Worm (Caenorhabditis elegans) whole organism, L2 larva: ENCODE data around the gene srw-60.

Source experiments
- C34F6.9 ChIP-seq: fragments of 150-350 bp; optimal IDR thresholded peaks from 2 replicates; lab custom pipeline; 2014; ENCODE audit warnings: missing biosample characterization, missing genetic modification characterization
- F13H6.1 ChIP-seq: sonication (generic microtip); optimal IDR thresholded peaks from 2 replicates; lab custom pipeline; 2016; ENCODE audit warnings: missing genetic modification characterization, missing compliant biosample characterization
- Y55F3AM.14 ChIP-seq: fragments of 200-800 bp; sonication (Bioruptor generic); optimal IDR thresholded peaks from 2 replicates; lab custom pipeline; 2018; ENCODE audit warnings: mild to moderate bottlenecking, missing genetic modification characterization, missing compliant biosample characterization
- alr-1 ChIP-seq: fragments of 150-350 bp; optimal IDR thresholded peaks from 2 replicates; lab custom pipeline; 2014; ENCODE audit warnings: missing biosample characterization, missing genetic modification characterization
- ama-1 ChIP-seq: fragments of 150-350 bp; optimal IDR thresholded peaks from 2 replicates; lab custom pipeline; 2018; ENCODE audit warnings: inconsistent platforms
- blmp-1 ChIP-seq: sonication (generic microtip); optimal IDR thresholded peaks from 2 replicates; lab custom pipeline; 2017; ENCODE audit warnings: missing genetic modification characterization, mild to moderate bottlenecking, missing compliant biosample characterization, antibody characterized with exemption, moderate library complexity; ENCODE audit not compliant: insufficient read depth
- ceh-16 ChIP-seq: fragments of 150-350 bp; optimal IDR thresholded peaks from 2 replicates; lab custom pipeline; 2014; ENCODE audit warnings: missing biosample characterization, missing genetic modification characterization
- ceh-82 ChIP-seq: fragments of 150-350 bp; optimal IDR thresholded peaks from 2 replicates; lab custom pipeline; 2014; ENCODE audit warnings: missing biosample characterization, missing genetic modification characterization
- crh-2 ChIP-seq: sonication (generic microtip); optimal IDR thresholded peaks from 2 replicates; lab custom pipeline; 2017; ENCODE audit warnings: missing biosample characterization, missing genetic modification characterization
- dmd-4 ChIP-seq: sonication (generic microtip); optimal IDR thresholded peaks from 2 replicates; lab custom pipeline; 2017; ENCODE audit warnings: missing biosample characterization, missing genetic modification characterization
- egl-27 ChIP-seq: sonication (generic microtip); optimal IDR thresholded peaks from 3 replicates; lab custom pipeline; 2017; ENCODE audit warnings: missing biosample characterization, missing genetic modification reagents, missing genetic modification characterization
- elt-1 ChIP-seq: fragments of 150-350 bp; optimal IDR thresholded peaks from 2 replicates; lab custom pipeline; 2014; ENCODE audit warnings: missing biosample characterization, missing genetic modification characterization
- elt-3 ChIP-seq: sonication (generic microtip); optimal IDR thresholded peaks from 2 replicates; lab custom pipeline; 2017; ENCODE audit warnings: missing biosample characterization, missing genetic modification characterization
- fos-1 ChIP-seq: fragments of 150-350 bp; optimal IDR thresholded peaks from 2 replicates; lab custom pipeline; 2014; ENCODE audit warnings: missing biosample characterization, missing genetic modification characterization
- gmeb-1 ChIP-seq: fragments of 150-350 bp; optimal IDR thresholded peaks from 2 replicates; lab custom pipeline; 2014; ENCODE audit warnings: missing biosample characterization, missing genetic modification characterization
- lin-11 ChIP-seq: fragments of 150-350 bp; sonication (generic microtip); optimal IDR thresholded peaks from 2 replicates; lab custom pipeline; 2014; ENCODE audit warnings: missing biosample characterization, missing genetic modification characterization, inconsistent platforms, mixed read lengths
- lsy-2 ChIP-seq, 2 experiments: fragments of 150-350 bp in 1 of 2; sonication (generic microtip) in 1 of 2; optimal IDR thresholded peaks; 2 replicates each; lab custom pipeline; 2014 to 2017; ENCODE audit warnings: missing biosample characterization in 2 of 2, missing genetic modification characterization in 2 of 2
- mab-5 ChIP-seq: fragments of 150-350 bp; optimal IDR thresholded peaks from 2 replicates; lab custom pipeline; 2014; ENCODE audit warnings: missing biosample characterization, missing genetic modification characterization
- mbf-1 ChIP-seq: sonication (generic microtip); optimal IDR thresholded peaks from 2 replicates; lab custom pipeline; 2017; ENCODE audit warnings: missing biosample characterization, missing genetic modification characterization
- mdl-1 ChIP-seq, 2 experiments: fragments of 150-350 bp in 1 of 2; sonication (generic microtip) in 1 of 2; optimal IDR thresholded peaks; 2 replicates each; lab custom pipeline; 2017; ENCODE audit warnings: missing biosample characterization in 2 of 2, missing genetic modification characterization in 2 of 2
- nhr-11 ChIP-seq: fragments of 150-350 bp; optimal IDR thresholded peaks from 2 replicates; lab custom pipeline; 2014; ENCODE audit warnings: missing biosample characterization, missing genetic modification characterization
- nhr-12 ChIP-seq: fragments of 150-350 bp; optimal IDR thresholded peaks from 2 replicates; lab custom pipeline; 2014; ENCODE audit warnings: missing biosample characterization, missing genetic modification characterization
- nhr-129 ChIP-seq: fragments of 150-350 bp; optimal IDR thresholded peaks from 2 replicates; lab custom pipeline; 2014; ENCODE audit warnings: missing biosample characterization, missing genetic modification characterization
- nhr-23 ChIP-seq: fragments of 150-350 bp; optimal IDR thresholded peaks from 2 replicates; lab custom pipeline; 2014; ENCODE audit warnings: missing biosample characterization, missing genetic modification reagents, missing genetic modification characterization
- nhr-25 ChIP-seq: fragments of 150-350 bp; sonication (generic microtip); optimal IDR thresholded peaks from 3 replicates; lab custom pipeline; 2014; ENCODE audit warnings: missing biosample characterization, missing genetic modification characterization
- nhr-77 ChIP-seq: fragments of 150-350 bp; optimal IDR thresholded peaks from 2 replicates; lab custom pipeline; 2014; ENCODE audit warnings: missing biosample characterization, missing genetic modification characterization
- sem-4 ChIP-seq: fragments of 150-350 bp; optimal IDR thresholded peaks from 2 replicates; lab custom pipeline; 2014; ENCODE audit warnings: missing biosample characterization, missing genetic modification reagents, missing genetic modification characterization
- sma-9 ChIP-seq, 2 experiments: fragments of 150-350 bp in 1 of 2; sonication (generic microtip) in 1 of 2; optimal IDR thresholded peaks; 2 replicates each; lab custom pipeline; 2014 to 2016; ENCODE audit warnings: missing genetic modification characterization in 2 of 2, mild to moderate bottlenecking in 1 of 2, missing biosample characterization in 1 of 2, missing compliant biosample characterization in 1 of 2, missing genetic modification reagents in 1 of 2, moderate library complexity in 1 of 2
- snpc-4 ChIP-seq: fragments of 150-350 bp; optimal IDR thresholded peaks from 2 replicates; lab custom pipeline; 2014; ENCODE audit warnings: missing biosample characterization, missing genetic modification characterization
- unc-55 ChIP-seq: fragments of 150-350 bp; sonication (generic microtip); optimal IDR thresholded peaks from 3 replicates; lab custom pipeline; 2014; ENCODE audit warnings: missing biosample characterization, missing genetic modification reagents, missing genetic modification characterization
- unc-62 ChIP-seq: fragments of 150-350 bp; optimal IDR thresholded peaks from 2 replicates; lab custom pipeline; 2014; ENCODE audit warnings: missing biosample characterization, missing genetic modification reagents, missing genetic modification characterization
- zag-1 ChIP-seq: fragments of 150-350 bp; optimal IDR thresholded peaks from 2 replicates; lab custom pipeline; 2014; ENCODE audit warnings: missing biosample characterization, missing genetic modification characterization
- ztf-4 ChIP-seq: fragments of 150-350 bp; optimal IDR thresholded peaks from 2 replicates; lab custom pipeline; 2014; ENCODE audit warnings: missing biosample characterization, missing genetic modification characterization

Gene srw-60

DNA sequence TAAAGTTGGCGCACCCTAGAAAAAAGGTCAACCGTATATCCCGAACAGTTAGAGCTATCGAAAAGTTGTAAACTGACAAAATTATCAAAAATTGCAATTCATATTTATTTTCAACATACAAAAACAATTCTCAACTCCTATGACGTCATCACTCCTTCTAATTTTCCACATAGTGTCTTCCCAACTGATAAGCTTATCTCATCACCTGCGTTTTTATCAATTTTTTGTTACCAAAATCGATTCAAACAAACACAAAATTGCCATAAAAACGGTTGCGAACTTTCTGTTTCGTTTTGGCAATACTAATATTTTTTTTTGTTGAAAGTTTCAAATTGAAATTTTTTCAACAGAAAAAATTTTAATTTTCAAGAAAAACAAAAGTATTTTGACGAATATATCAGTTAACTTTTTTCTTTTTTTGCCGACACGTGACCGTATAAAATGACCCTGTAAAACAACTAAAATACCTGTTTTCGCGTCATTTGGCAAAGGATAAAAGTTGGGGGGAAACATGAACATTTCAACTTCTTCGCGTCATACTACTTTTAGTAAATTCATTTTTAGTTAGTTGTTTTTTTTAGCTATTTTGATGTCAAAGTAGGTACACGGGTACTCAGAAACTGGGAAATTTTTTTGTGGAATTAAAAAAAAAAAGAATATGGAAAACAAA lies 17.3 kb downstream of the srw-60 start:
- TF ChIP-seq crh-2 (tag; lab: Kevin White, UChicago): peak; percentile 68
- peak; percentile 69 for TF ChIP-seq fos-1
- peak; percentile 44 for TF ChIP-seq sma-9 (GFP tag; optimal IDR thresholded peaks at IDR 0.05; lab: Kevin White, UChicago)
- TF ChIP-seq sma-9 (tag; optimal IDR thresholded peaks at IDR 0.05; lab: Kevin White, UChicago): no peak
- peak; percentile 66 for TF ChIP-seq nhr-25
- TF ChIP-seq lsy-2 (tag; optimal IDR thresholded peaks at IDR 0.05; lab: Kevin White, UChicago): peak in 1 of 2 experiments; percentile 24
- TF ChIP-seq gmeb-1 (tag; lab: Kevin White, UChicago): peak; percentile 35
- TF ChIP-seq dmd-4 (tag; lab: Kevin White, UChicago): no peak
- TF ChIP-seq ceh-16 (tag; lab: Kevin White, UChicago): no peak
- peak in 1 of 2 experiments; percentile 3 for TF ChIP-seq mdl-1 (tag; optimal IDR thresholded peaks at IDR 0.05; lab: Kevin White, UChicago)
- TF ChIP-seq, all 48 proteins: peak for 7

DNA sequence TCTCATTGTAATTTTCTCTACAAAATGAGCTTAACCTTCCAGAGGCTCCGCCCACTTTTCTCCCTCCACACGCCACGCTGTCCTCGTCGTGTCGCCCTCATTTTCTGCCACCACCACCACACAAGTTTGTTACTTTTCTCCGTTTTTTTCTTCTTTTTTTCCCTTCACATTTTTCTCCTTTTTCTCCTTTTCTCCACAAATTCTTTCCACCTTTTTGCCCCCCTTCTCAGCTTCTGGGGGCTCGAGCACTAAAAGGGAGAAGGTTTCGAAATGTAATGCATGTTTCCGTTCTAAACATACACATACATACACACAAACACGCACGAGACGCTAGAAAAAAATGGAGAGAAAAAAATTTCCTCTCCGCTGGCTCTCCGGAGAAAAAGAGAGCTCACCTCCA lies 18.2 kb downstream of the srw-60 start, which contains the start of gene nhr-88:
TSS of gene nhr-88 (plus strand) at position 43 of the 400 bp plus-strand sequence.
- TF ChIP-seq nhr-23: no peak
- peak; percentile 31 for TF ChIP-seq sma-9 (GFP tag; optimal IDR thresholded peaks at IDR 0.05; lab: Kevin White, UChicago)
- no peak for TF ChIP-seq sma-9 (tag; optimal IDR thresholded peaks at IDR 0.05; lab: Kevin White, UChicago)
- TF ChIP-seq egl-27 (tag; lab: Kevin White, UChicago): peak; percentile 11
- no peak for TF ChIP-seq ceh-82 (tag; lab: Kevin White, UChicago)
- peak; percentile 13 for TF ChIP-seq Y55F3AM.14
- peak; percentile 72 for TF ChIP-seq ama-1 (lab: Kevin White, UChicago)
- TF ChIP-seq C34F6.9: peak; percentile 4
- no peak for TF ChIP-seq gmeb-1 (tag; lab: Kevin White, UChicago)
- TF ChIP-seq unc-55 (GFP tag; lab: Kevin White, UChicago): peak; percentile 36
- no peak for TF ChIP-seq unc-62 (GFP tag; lab: Kevin White, UChicago)
- TF ChIP-seq lin-11 (tag; lab: Kevin White, UChicago): peak; percentile 53
- no peak for TF ChIP-seq sem-4
- TF ChIP-seq alr-1 (tag; lab: Kevin White, UChicago): no peak
- TF ChIP-seq crh-2 (tag; lab: Kevin White, UChicago): peak; percentile 27
- TF ChIP-seq F13H6.1 (tag; lab: Kevin White, UChicago): peak; percentile 11
- TF ChIP-seq nhr-12 (tag; lab: Kevin White, UChicago): no peak
- TF ChIP-seq nhr-129 (tag; lab: Kevin White, UChicago): peak; percentile 19
- TF ChIP-seq zag-1: peak; percentile 56
- peak in 1 of 2 experiments; percentile 37 for TF ChIP-seq lsy-2 (tag; optimal IDR thresholded peaks at IDR 0.05; lab: Kevin White, UChicago)
- peak in 1 of 2 experiments; percentile 35 for TF ChIP-seq mdl-1 (tag; optimal IDR thresholded peaks at IDR 0.05; lab: Kevin White, UChicago)

DNA sequence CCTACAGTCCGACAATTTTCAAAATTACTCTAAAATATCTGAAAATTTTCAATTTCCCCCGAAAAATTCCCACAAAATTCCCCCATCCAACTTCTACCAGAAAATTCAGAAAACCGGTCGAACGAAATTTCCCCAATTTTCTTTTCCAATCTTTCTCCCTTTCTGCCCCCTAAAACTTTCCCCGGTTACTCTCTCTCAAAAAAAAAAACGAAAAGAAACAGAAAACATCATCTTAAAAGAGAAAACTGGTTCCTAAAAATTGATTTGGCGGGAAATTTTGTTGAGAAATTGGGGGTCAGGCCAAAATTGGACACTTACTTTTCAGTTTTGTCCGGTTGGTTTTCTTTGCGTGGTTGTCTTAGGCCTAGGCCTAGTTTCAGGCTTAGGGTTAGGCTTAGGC lies 19.2 kb downstream of the srw-60 start:
- TF ChIP-seq elt-3 (tag; lab: Kevin White, UChicago) (no peak), lsy-2 (tag; optimal IDR thresholded peaks at IDR 0.05; lab: Kevin White, UChicago) (no peak), gmeb-1 (tag; lab: Kevin White, UChicago) (no peak), blmp-1 (tag; lab: Kevin White, UChicago) (peak; percentile 75)

DNA sequence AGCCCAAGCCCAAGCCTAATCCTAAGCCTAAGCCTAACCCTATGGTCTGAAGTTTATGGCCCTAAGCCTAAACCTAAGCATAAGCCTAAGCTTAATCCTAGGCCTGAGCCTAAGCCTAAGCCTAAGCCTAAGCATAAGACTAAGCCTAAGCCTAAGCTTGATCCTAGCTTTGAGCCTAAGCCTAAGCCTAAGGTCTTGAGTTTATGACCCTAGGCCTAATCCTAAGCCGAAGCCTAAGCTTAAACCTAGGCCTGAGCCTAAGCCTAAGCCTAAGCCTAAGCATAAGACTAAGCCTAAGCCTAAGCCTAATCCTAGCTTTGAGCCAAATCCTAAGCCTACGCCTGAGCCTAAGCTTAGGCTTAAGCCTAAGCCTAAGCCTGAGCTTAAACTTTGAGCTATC lies 20.7 kb downstream of the srw-60 start:
- TF ChIP-seq snpc-4 (tag; lab: Kevin White, UChicago) (no peak), fos-1 (no peak), egl-27 (tag; lab: Kevin White, UChicago) (no peak), C34F6.9 (no peak), Y55F3AM.14 (no peak), dmd-4 (tag; lab: Kevin White, UChicago) (no peak), unc-55 (GFP tag; lab: Kevin White, UChicago) (no peak), sem-4 (no peak), lin-11 (tag; lab: Kevin White, UChicago) (no peak), mbf-1 (tag; lab: Kevin White, UChicago) (no peak), zag-1 (no peak), mab-5 (no peak), nhr-77 (tag; lab: Kevin White, UChicago) (no peak), sma-9 (GFP tag; optimal IDR thresholded peaks at IDR 0.05; lab: Kevin White, UChicago) (no peak), sma-9 (tag; optimal IDR thresholded peaks at IDR 0.05; lab: Kevin White, UChicago) (no peak), blmp-1 (tag; lab: Kevin White, UChicago) (no peak), ama-1 (lab: Kevin White, UChicago) (no peak), crh-2 (tag; lab: Kevin White, UChicago) (no peak)

DNA sequence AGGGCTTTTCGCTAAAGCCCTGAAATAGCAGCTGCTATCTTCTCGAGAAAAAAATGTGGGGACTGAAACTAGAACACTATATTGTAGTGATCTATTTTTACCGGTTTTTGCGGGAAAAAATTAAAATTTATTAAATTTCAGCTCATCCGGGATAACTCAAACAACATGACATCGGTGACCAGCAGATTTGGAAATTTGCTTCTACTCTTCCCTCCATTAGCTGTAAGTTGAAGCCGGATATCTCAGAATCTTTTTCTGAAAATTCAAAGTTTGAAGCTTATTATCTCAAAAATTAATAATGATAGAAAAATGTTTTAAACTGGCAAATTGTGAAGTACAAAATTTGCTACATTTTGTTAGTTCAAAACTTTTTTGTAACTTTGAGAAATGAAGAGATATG lies 26.0 kb downstream of the srw-60 start:
- no peak for TF ChIP-seq sem-4
- no peak for TF ChIP-seq ama-1 (lab: Kevin White, UChicago)
- no peak for TF ChIP-seq elt-3 (tag; lab: Kevin White, UChicago)
- no peak for TF ChIP-seq nhr-11 (tag; lab: Kevin White, UChicago)
- no peak for TF ChIP-seq blmp-1 (tag; lab: Kevin White, UChicago)
- no peak for TF ChIP-seq ztf-4
- TF ChIP-seq gmeb-1 (tag; lab: Kevin White, UChicago): no peak
- no peak for TF ChIP-seq elt-1
- TF ChIP-seq mdl-1 (tag; optimal IDR thresholded peaks at IDR 0.05; lab: Kevin White, UChicago): no peak
